Worm (Caenorhabditis elegans): ENCODE data around the gene hlh-27.

ce11 chrII:5549746-5550145 lies 9.7 kb upstream of the hlh-27 start, which contains the start of gene C17C3.6:
- TF ChIP-seq nhr-12 (tag; optimal IDR thresholded peaks at IDR 0.05) (no peak), ztf-11 (tag; optimal IDR thresholded peaks at IDR 0.05) (no peak), lsy-12 (tag; optimal IDR thresholded peaks at IDR 0.05) (no peak), hmg-11 (tag; optimal IDR thresholded peaks at IDR 0.05) (no peak)

Data from whole organism, L3 larva.